Worm (Caenorhabditis elegans) whole organism, L4/young adult: Measurements from ENCODE around the gene gst-35.

Source experiments
- W03F9.2 ChIP-seq: fragments of 150-350 bp; optimal IDR thresholded peaks from 2 replicates; lab custom pipeline; 2014; ENCODE audit warnings: missing biosample characterization, missing genetic modification characterization
- dao-5 ChIP-seq: sonication (generic microtip); optimal IDR thresholded peaks from 2 replicates; lab custom pipeline; 2016; ENCODE audit warnings: missing genotype, missing genetic modification characterization, moderate library complexity, missing compliant biosample characterization
- him-1 ChIP-seq: sonication (generic microtip); optimal IDR thresholded peaks from 2 replicates; lab custom pipeline; 2016; ENCODE audit warnings: missing genotype, missing genetic modification reagents, missing genetic modification characterization, missing compliant biosample characterization

DNA sequence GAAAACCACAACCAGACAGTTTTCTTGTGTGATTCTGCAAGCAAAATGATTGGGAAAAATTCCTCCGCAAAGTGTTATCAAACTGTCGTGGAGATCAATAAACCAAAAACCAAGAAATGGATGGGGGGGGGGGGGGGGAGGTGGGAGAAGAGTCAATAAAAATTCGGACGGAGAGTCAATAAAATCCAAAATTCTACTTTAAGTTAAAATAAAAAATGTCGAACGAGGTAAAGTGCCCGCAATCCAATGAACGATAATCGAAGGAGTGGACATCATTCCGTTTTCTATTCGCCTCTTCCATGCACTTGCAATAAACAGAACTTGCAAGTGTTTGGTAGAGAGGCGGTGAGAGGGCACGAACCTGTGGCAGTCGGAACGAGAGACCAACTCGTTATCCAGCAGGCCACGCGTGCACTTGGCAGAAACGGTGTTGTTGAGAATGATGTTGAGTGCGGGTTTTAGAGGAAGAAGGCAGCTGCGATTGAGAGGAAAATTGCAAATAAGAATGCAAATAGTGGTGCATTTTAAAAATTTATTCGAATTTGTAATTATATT, 19.4 kb downstream of the gst-35 start, which contains the start of gene gst-27:
- TF ChIP-seq him-1 (tag; lab: Kevin White, UChicago) (peak; percentile 44), dao-5 (peak; percentile 77), W03F9.2 (tag; lab: Kevin White, UChicago) (peak; percentile 77)
